Worm (Caenorhabditis elegans): Measurements from ENCODE around the gene gpa-6.

DNA sequence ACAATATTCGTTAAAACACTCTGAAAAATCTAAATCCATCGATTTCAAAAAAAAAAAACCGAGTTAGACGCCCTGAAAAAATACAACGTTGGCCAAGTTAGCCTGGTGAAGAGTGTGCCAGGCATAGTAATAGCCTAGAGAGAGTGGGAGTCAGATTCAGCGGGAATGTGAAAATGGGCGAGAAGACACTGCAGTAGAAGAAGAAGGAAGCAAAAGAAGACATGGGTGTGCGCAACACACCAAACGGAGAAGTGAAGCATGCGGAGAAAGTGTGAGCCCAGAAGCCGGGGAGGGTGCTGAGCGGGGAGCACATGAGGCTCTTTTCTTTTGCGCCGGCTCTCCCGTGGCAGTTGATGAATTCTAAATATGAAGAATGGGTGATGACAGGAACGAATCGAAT, 19.8 kb upstream of the gpa-6 start:
- TF ChIP-seq elt-4 (tag; optimal IDR thresholded peaks at IDR 0.05): no peak
- no peak for TF ChIP-seq ceh-22 (tag; optimal IDR thresholded peaks at IDR 0.05)
- TF ChIP-seq nhr-11 (tag; optimal IDR thresholded peaks at IDR 0.05): no peak
- no peak for TF ChIP-seq ets-4 (tag; optimal IDR thresholded peaks at IDR 0.05)
- TF ChIP-seq tbx-2 (tag; optimal IDR thresholded peaks at IDR 0.05): peak; percentile 16
- TF ChIP-seq fkh-10 (GFP tag; optimal IDR thresholded peaks at IDR 0.05): no peak
- TF ChIP-seq pag-3 (tag; optimal IDR thresholded peaks at IDR 0.05; ENCODE audit: borderline replicate concordance): no peak
- TF ChIP-seq pha-4 (tag; optimal IDR thresholded peaks at IDR 0.05): no peak
- TF ChIP-seq ceh-19 (GFP tag; optimal IDR thresholded peaks at IDR 0.05): no peak
- TF ChIP-seq lin-11 (tag; optimal IDR thresholded peaks at IDR 0.05): no peak
- no peak for TF ChIP-seq syd-9 (tag; optimal IDR thresholded peaks at IDR 0.05)
- no peak for TF ChIP-seq K09A11.1 (tag; optimal IDR thresholded peaks at IDR 0.05; ENCODE audit: insufficient read depth)

Data from whole organism, late embryonic.